Worm (Caenorhabditis elegans) whole organism, L4 larva: ENCODE data around the gene C05A9.2.

Experiments
- D1046.2 ChIP-seq: fragments of 200-800 bp; sonication (Bioruptor generic); IDR thresholded peaks from 2 replicates; pipeline ENCODE4 v1.3.6; 2022; ENCODE audit warnings: missing genetic modification characterization, missing compliant biosample characterization
- F10B5.3 ChIP-seq: sonication (generic microtip); optimal IDR thresholded peaks from 2 replicates; lab custom pipeline; 2016; ENCODE audit warnings: mild to moderate bottlenecking, missing genetic modification characterization, missing compliant biosample characterization
- F37D6.2 ChIP-seq: sonication (generic microtip); optimal IDR thresholded peaks from 2 replicates; lab custom pipeline; 2016; ENCODE audit warnings: mild to moderate bottlenecking, missing genetic modification characterization, missing compliant biosample characterization
- F49E8.2 ChIP-seq: sonication (generic microtip); optimal IDR thresholded peaks from 2 replicates; lab custom pipeline; 2016; ENCODE audit warnings: missing compliant biosample characterization, mild to moderate bottlenecking, missing genetic modification characterization, borderline replicate concordance
- R02D3.7 ChIP-seq: fragments of 150-350 bp; sonication (generic microtip); optimal IDR thresholded peaks from 3 replicates; lab custom pipeline; 2014; ENCODE audit warnings: missing biosample characterization, missing genetic modification characterization
- Y5F2A.4 ChIP-seq: fragments of 200-800 bp; sonication (Bioruptor generic); optimal IDR thresholded peaks from 2 replicates; lab custom pipeline; 2018; ENCODE audit warnings: mild to moderate bottlenecking, missing genetic modification characterization, missing compliant biosample characterization
- ama-1 ChIP-seq: fragments of 150-350 bp; optimal IDR thresholded peaks from 2 replicates; lab custom pipeline; 2014; ENCODE audit warnings: inconsistent platforms, mixed read lengths
- ceh-62 ChIP-seq: sonication (generic microtip); optimal IDR thresholded peaks from 2 replicates; lab custom pipeline; 2017; ENCODE audit warnings: missing biosample characterization, missing genetic modification characterization
- daf-12 ChIP-seq: fragments of 150-350 bp; optimal IDR thresholded peaks from 2 replicates; lab custom pipeline; 2014; ENCODE audit warnings: missing biosample characterization, missing genetic modification reagents, missing genetic modification characterization
- dmd-6 ChIP-seq: fragments of 200-800 bp; sonication (Bioruptor generic); IDR thresholded peaks from 2 replicates; pipeline ENCODE4 v1.3.6; 2022; ENCODE audit warnings: missing genetic modification reagents, missing genetic modification characterization, missing compliant biosample characterization
- dmd-8 ChIP-seq: fragments of 200-800 bp; sonication (Bioruptor generic); IDR thresholded peaks from 2 replicates; pipeline ENCODE4 v1.3.6; 2022; ENCODE audit warnings: missing genetic modification characterization, missing compliant biosample characterization
- dmd-9 ChIP-seq: fragments of 200-800 bp; sonication (Bioruptor generic); IDR thresholded peaks from 2 replicates; pipeline ENCODE4 v1.3.6; 2022; ENCODE audit warnings: missing genetic modification reagents, missing genetic modification characterization, missing compliant biosample characterization
- fkh-10 ChIP-seq: fragments of 150-350 bp; optimal IDR thresholded peaks from 2 replicates; lab custom pipeline; 2014; ENCODE audit warnings: missing biosample characterization, missing genetic modification reagents, missing genetic modification characterization
- lim-7 ChIP-seq: fragments of 200-800 bp; sonication (Bioruptor generic); IDR thresholded peaks from 2 replicates; pipeline ENCODE4 v1.3.6; 2022; ENCODE audit warnings: missing genetic modification characterization, missing compliant biosample characterization
- lin-38 ChIP-seq: fragments of 200-800 bp; sonication (Bioruptor generic); IDR thresholded peaks from 2 replicates; pipeline ENCODE4 v1.3.6; 2022; ENCODE audit warnings: missing genetic modification reagents, missing genetic modification characterization, missing compliant biosample characterization
- lin-39 ChIP-seq: fragments of 150-350 bp; optimal IDR thresholded peaks from 2 replicates; lab custom pipeline; 2014; ENCODE audit warnings: missing biosample characterization, missing genetic modification reagents, missing genetic modification characterization
- nhr-41 ChIP-seq: fragments of 200-800 bp; sonication (Bioruptor generic); IDR thresholded peaks from 2 replicates; pipeline ENCODE4 v1.3.6; 2022; ENCODE audit warnings: missing genetic modification reagents, missing genetic modification characterization, missing compliant biosample characterization
- saeg-2 ChIP-seq: fragments of 200-800 bp; sonication (Bioruptor generic); IDR thresholded peaks from 2 replicates; pipeline ENCODE4 v1.3.6; 2022; ENCODE audit warnings: missing genetic modification reagents, missing genetic modification characterization, missing compliant biosample characterization
- spr-1 ChIP-seq: sonication (generic microtip); optimal IDR thresholded peaks from 2 replicates; lab custom pipeline; 2016; ENCODE audit warnings: mild to moderate bottlenecking, missing genetic modification characterization, missing compliant biosample characterization
- vab-7 ChIP-seq: fragments of 200-800 bp; sonication (Bioruptor generic); IDR thresholded peaks from 2 replicates; pipeline ENCODE4 v1.3.6; 2022; ENCODE audit warnings: missing genetic modification reagents, missing genetic modification characterization, missing compliant biosample characterization

Gene C05A9.2

DNA sequence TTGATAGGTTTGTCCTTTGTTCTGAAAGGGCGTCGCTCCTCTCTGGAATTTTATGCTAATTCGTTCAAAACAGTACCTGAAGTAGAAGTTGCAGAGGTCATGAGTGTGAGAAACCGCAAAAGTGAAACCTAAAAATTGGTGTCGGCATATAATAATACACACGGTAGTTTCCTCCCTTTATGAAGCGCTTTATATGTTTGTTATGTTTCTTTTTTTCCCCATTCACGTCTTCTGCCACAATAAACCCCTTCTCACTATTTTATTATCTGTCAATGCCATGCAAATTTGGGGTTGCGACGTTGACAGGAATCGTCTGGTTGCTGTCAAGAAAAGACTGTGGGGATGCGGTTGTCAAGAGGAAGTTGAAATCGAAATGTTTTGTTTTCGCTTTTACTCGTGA is 52.0 kb downstream of the C05A9.2 start, which contains the start of gene vap-2:
Gene vap-2, minus strand, starts transcription at position 101 of the 400 bp plus-strand sequence.
- TF ChIP-seq lin-38 (no peak), dmd-9 (GFP tag; lab: Robert Waterston, UW) (no peak), lin-39 (tag; lab: Kevin White, UChicago) (no peak), nhr-41 (no peak), dmd-6 (GFP tag; lab: Robert Waterston, UW) (no peak), ama-1 (lab: Kevin White, UChicago) (no peak), lim-7 (GFP tag; lab: Robert Waterston, UW) (no peak), F10B5.3 (tag; lab: Kevin White, UChicago) (no peak), dmd-8 (GFP tag; lab: Robert Waterston, UW) (no peak), F49E8.2 (no peak), saeg-2 (GFP tag; lab: Robert Waterston, UW) (no peak), fkh-10 (no peak), spr-1 (tag; lab: Kevin White, UChicago) (no peak), ceh-62 (tag; lab: Kevin White, UChicago) (no peak), vab-7 (GFP tag; lab: Robert Waterston, UW) (no peak), R02D3.7 (no peak), daf-12 (no peak), F37D6.2 (tag; lab: Kevin White, UChicago) (no peak), D1046.2 (GFP tag; lab: Robert Waterston, UW) (no peak), Y5F2A.4 (no peak)
